Fruit fly (Drosophila melanogaster) ovary, adult (tissue): ENCODE data around the gene Gale.

ENCODE experiments used
- CG17801 ChIP-seq: fragments of 200-800 bp; optimal IDR thresholded peaks from 2 replicates; lab custom pipeline; 2019; ENCODE audit warnings: missing biosample characterization, mild to moderate bottlenecking, missing genetic modification characterization, moderate library complexity; ENCODE audit not compliant: partially characterized antibody

Gale gene

dm6 chr3L:637329-638030, 10.9 kb upstream of the Gale start:
- no peak for TF ChIP-seq CG17801 (GFP tag; lab: Kevin White, UChicago)

dm6 chr3L:638031-638414, 10.3 kb upstream of the Gale start:
- TF ChIP-seq CG17801 (GFP tag; lab: Kevin White, UChicago): no peak

- no peak for TF ChIP-seq CG17801 (GFP tag; lab: Kevin White, UChicago)
Observed at dm6 chr3L:638757-639353, 9.5 kb upstream of the Gale start.

dm6 chr3L:639460-640103, 8.8 kb upstream of the Gale start:
- TF ChIP-seq CG17801 (GFP tag; lab: Kevin White, UChicago): no peak

dm6 chr3L:640324-640974, 7.9 kb upstream of the Gale start:
- peak; percentile 88 for TF ChIP-seq CG17801 (GFP tag; lab: Kevin White, UChicago)

dm6 chr3L:641436-641835, 6.9 kb upstream of the Gale start:
- no peak for TF ChIP-seq CG17801 (GFP tag; lab: Kevin White, UChicago)

dm6 chr3L:642146-642864, 6.0 kb upstream of the Gale start:
- TF ChIP-seq CG17801 (GFP tag; lab: Kevin White, UChicago): no peak

dm6 chr3L:642865-643738, 5.3 kb upstream of the Gale start:
- TF ChIP-seq CG17801 (GFP tag; lab: Kevin White, UChicago): no peak

- peak; percentile 9 for TF ChIP-seq CG17801 (GFP tag; lab: Kevin White, UChicago)
Observed at dm6 chr3L:644111-644718, 4.1 kb upstream of the Gale start.

- TF ChIP-seq CG17801 (GFP tag; lab: Kevin White, UChicago): no peak
Observed at dm6 chr3L:645426-646036, 2.8 kb upstream of the Gale start.

- no peak for TF ChIP-seq CG17801 (GFP tag; lab: Kevin White, UChicago)
Observed at dm6 chr3L:647529-647928, 826 bp upstream of the Gale start.

- no peak for TF ChIP-seq CG17801 (GFP tag; lab: Kevin White, UChicago)
Observed at dm6 chr3L:649025-649769, 842 bp downstream of the Gale start.
